Worm (Caenorhabditis elegans) whole organism, L4/young adult: Measurements from ENCODE around the gene coel-1.
A peak's percentile ranks its signal among the peaks of the same experiment; 100 is the strongest.

ENCODE experiments used
- W03F9.2 ChIP-seq: fragments of 150-350 bp; optimal IDR thresholded peaks from 2 replicates; lab custom pipeline; 2014; ENCODE audit warnings: missing biosample characterization, missing genetic modification characterization
- dao-5 ChIP-seq: sonication (generic microtip); optimal IDR thresholded peaks from 2 replicates; lab custom pipeline; 2016; ENCODE audit warnings: missing genotype, missing genetic modification characterization, moderate library complexity, missing compliant biosample characterization
- him-1 ChIP-seq: sonication (generic microtip); optimal IDR thresholded peaks from 2 replicates; lab custom pipeline; 2016; ENCODE audit warnings: missing genotype, missing genetic modification reagents, missing genetic modification characterization, missing compliant biosample characterization

coel-1 gene

ce11 chrX:4248949-4249348 is 16.5 kb upstream of the coel-1 start, which contains the start of gene hlh-13:
hlh-13 (plus strand) TSS chrX:4249249.
- TF ChIP-seq W03F9.2 (tag; lab: Kevin White, UChicago), result no peak
- no peak for TF ChIP-seq him-1
- TF ChIP-seq dao-5 (tag; lab: Kevin White, UChicago), result no peak

- TF ChIP-seq W03F9.2 (tag; lab: Kevin White, UChicago) (no peak), dao-5 (tag; lab: Kevin White, UChicago) (no peak), him-1 (no peak)
Measured at ce11 chrX:4252047-4252446, 13.4 kb upstream of the coel-1 start, which contains the start of gene srv-5. srv-5 (plus strand) TSS chrX:4252347.

- TF ChIP-seq W03F9.2 (tag; lab: Kevin White, UChicago) (no peak), him-1 (no peak), dao-5 (tag; lab: Kevin White, UChicago) (no peak)
Measured at ce11 chrX:4254782-4255181, 10.7 kb upstream of the coel-1 start, which contains the start of gene taf-11.1. taf-11.1 (plus strand) TSS chrX:4255170.

ce11 chrX:4255366-4255765 is 10.1 kb upstream of the coel-1 start:
- TF ChIP-seq W03F9.2 (tag; lab: Kevin White, UChicago) (no peak), him-1 (no peak), dao-5 (tag; lab: Kevin White, UChicago) (no peak)

- TF ChIP-seq dao-5 (tag; lab: Kevin White, UChicago), result no peak
- no peak for TF ChIP-seq him-1
- no peak for TF ChIP-seq W03F9.2 (tag; lab: Kevin White, UChicago)
Measured at ce11 chrX:4256761-4257160, 8.7 kb upstream of the coel-1 start, which contains the start of gene srv-6. srv-6 (plus strand) TSS chrX:4257061.

- TF ChIP-seq W03F9.2 (tag; lab: Kevin White, UChicago), result peak; percentile 5
- TF ChIP-seq him-1, result no peak
- no peak for TF ChIP-seq dao-5 (tag; lab: Kevin White, UChicago)
Measured at ce11 chrX:4260297-4260696, 5.2 kb upstream of the coel-1 start, which contains the start of gene C52B9.4. C52B9.4 (plus strand) TSS chrX:4260652.

ce11 chrX:4263820-4264219 is 1.6 kb upstream of the coel-1 start:
- TF ChIP-seq dao-5 (tag; lab: Kevin White, UChicago) (no peak), him-1 (no peak), W03F9.2 (tag; lab: Kevin White, UChicago) (no peak)

ce11 chrX:4266178-4266931 is 892 bp downstream of the coel-1 start:
- no peak for TF ChIP-seq him-1
- TF ChIP-seq dao-5 (tag; lab: Kevin White, UChicago), result no peak
- TF ChIP-seq W03F9.2 (tag; lab: Kevin White, UChicago), result no peak

ce11 chrX:4268396-4268795 is 2.9 kb downstream of the coel-1 start:
- TF ChIP-seq W03F9.2 (tag; lab: Kevin White, UChicago) (no peak), him-1 (no peak), dao-5 (tag; lab: Kevin White, UChicago) (no peak)

ce11 chrX:4273614-4274013 is 8.2 kb downstream of the coel-1 start, which contains the start of gene C52B9.10:
C52B9.10 (plus strand) TSS chrX:4273914.
- TF ChIP-seq him-1 (no peak), dao-5 (tag; lab: Kevin White, UChicago) (no peak), W03F9.2 (tag; lab: Kevin White, UChicago) (no peak)

ce11 chrX:4274116-4274515 is 8.7 kb downstream of the coel-1 start, which contains the start of gene mec-18:
mec-18 (minus strand) TSS chrX:4274216.
- TF ChIP-seq dao-5 (tag; lab: Kevin White, UChicago) (no peak), W03F9.2 (tag; lab: Kevin White, UChicago) (no peak), him-1 (no peak)

- TF ChIP-seq him-1 (no peak), dao-5 (tag; lab: Kevin White, UChicago) (no peak), W03F9.2 (tag; lab: Kevin White, UChicago) (no peak)
Measured at ce11 chrX:4279294-4279782, 13.9 kb downstream of the coel-1 start, which contains the start of the genes twk-28 and ets-9. twk-28 (minus strand) TSS chrX:4279344. ets-9 (plus strand) TSS chrX:4279703.

ce11 chrX:4282380-4282779 is 16.9 kb downstream of the coel-1 start, which contains the start of gene C52B9.19:
C52B9.19 (plus strand) TSS chrX:4282555.
- TF ChIP-seq W03F9.2 (tag; lab: Kevin White, UChicago), result no peak
- no peak for TF ChIP-seq dao-5 (tag; lab: Kevin White, UChicago)
- TF ChIP-seq him-1, result no peak

ce11 chrX:4283989-4284388 is 18.5 kb downstream of the coel-1 start, which contains the start of gene ets-10:
ets-10 (plus strand) TSS chrX:4284189.
- TF ChIP-seq him-1 (no peak), W03F9.2 (tag; lab: Kevin White, UChicago) (no peak), dao-5 (tag; lab: Kevin White, UChicago) (no peak)
